Fruit fly (Drosophila melanogaster): ENCODE measurements around the gene CG12728.

DNA sequence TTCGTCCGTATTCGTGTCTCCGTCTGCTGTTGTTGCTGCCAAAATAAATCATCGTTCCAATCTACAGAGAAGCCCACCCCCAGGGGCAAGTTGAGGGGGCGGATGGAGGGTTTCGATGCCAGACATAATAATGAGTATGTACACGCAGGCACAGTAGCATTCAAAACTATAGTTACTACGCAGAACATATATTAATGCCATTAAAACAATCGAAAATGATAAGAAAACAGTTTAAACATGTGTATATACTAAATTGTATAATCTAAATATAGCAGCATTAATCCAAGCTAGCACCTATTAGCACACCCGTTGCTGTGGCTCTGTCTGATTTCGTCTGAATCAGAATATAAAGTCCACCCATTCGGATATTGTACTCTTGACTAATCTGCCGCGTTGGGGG lies 38.5 kb downstream of the CG12728 start:
- TF ChIP-seq usp (GFP tag; optimal IDR thresholded peaks at IDR 0.05) (no peak), pan (optimal IDR thresholded peaks at IDR 0.05) (no peak), psq (optimal IDR thresholded peaks at IDR 0.05) (no peak), Dll (optimal IDR thresholded peaks at IDR 0.05) (no peak)
